Fruit fly (Drosophila melanogaster) whole organism, embryonic: ENCODE measurements around the gene Obp99b.
A peak's percentile ranks its signal among the peaks of the same experiment; 100 is the strongest.

Experiments
- Adf1 ChIP-seq: fragments of 200-800 bp; sonication (Bioruptor generic); IDR thresholded peaks from 2 replicates; pipeline ENCODE4 v1.3.6; 2022; ENCODE audit warnings: missing biosample characterization, missing genetic modification characterization
- BtbVII ChIP-seq: fragments of 200-800 bp; sonication (Bioruptor generic); optimal IDR thresholded peaks from 3 replicates; lab custom pipeline; 2017; ENCODE audit warnings: missing biosample characterization, mild to moderate bottlenecking, missing genetic modification characterization
- CG10543 ChIP-seq: fragments of 200-800 bp; sonication (Bioruptor generic); optimal IDR thresholded peaks from 3 replicates; lab custom pipeline; 2017; ENCODE audit warnings: missing biosample characterization, mild to moderate bottlenecking, missing genetic modification characterization, moderate library complexity
- CG11247 ChIP-seq: fragments of 200-800 bp; sonication (Bioruptor generic); IDR thresholded peaks from 2 replicates; pipeline ENCODE4 v1.3.6; 2022; ENCODE audit warnings: missing biosample characterization, missing genetic modification characterization
- CG12769 ChIP-seq: fragments of 200-800 bp; sonication (Bioruptor generic); optimal IDR thresholded peaks from 2 replicates; lab custom pipeline; 2019; ENCODE audit warnings: missing biosample characterization, mild to moderate bottlenecking, missing genetic modification characterization, moderate library complexity
- CG12942 ChIP-seq: fragments of 200-800 bp; sonication (Bioruptor generic); optimal IDR thresholded peaks from 3 replicates; lab custom pipeline; 2016; ENCODE audit warnings: missing biosample characterization, missing genetic modification characterization
- CG13287 ChIP-seq: fragments of 200-800 bp; sonication (Bioruptor generic); IDR thresholded peaks from 2 replicates; pipeline ENCODE4 v1.3.6; 2022; ENCODE audit warnings: missing biosample characterization, missing genetic modification characterization; ENCODE audit not compliant: partially characterized antibody
- CG13296 ChIP-seq: fragments of 200-800 bp; sonication (Bioruptor generic); optimal IDR thresholded peaks from 3 replicates; lab custom pipeline; 2018; ENCODE audit warnings: missing biosample characterization, mild to moderate bottlenecking, missing genetic modification characterization
- CG14014 ChIP-seq: fragments of 200-800 bp; sonication (Bioruptor generic); IDR thresholded peaks from 2 replicates; pipeline ENCODE4 v1.3.6; 2022; ENCODE audit warnings: missing biosample characterization, missing genetic modification characterization
- CG2120 ChIP-seq: fragments of 200-800 bp; sonication (Bioruptor generic); optimal IDR thresholded peaks from 3 replicates; lab custom pipeline; 2016; ENCODE audit warnings: missing biosample characterization, missing genetic modification characterization
- CG31388 ChIP-seq: fragments of 200-800 bp; sonication (Bioruptor generic); optimal IDR thresholded peaks from 2 replicates; lab custom pipeline; 2016; ENCODE audit warnings: missing biosample characterization, missing genetic modification characterization
- CG3281 ChIP-seq: fragments of 200-800 bp; sonication (Bioruptor generic); optimal IDR thresholded peaks from 3 replicates; lab custom pipeline; 2017; ENCODE audit warnings: missing biosample characterization, mild to moderate bottlenecking, missing genetic modification characterization
- CG3407 ChIP-seq: fragments of 200-800 bp; sonication (Bioruptor generic); optimal IDR thresholded peaks from 2 replicates; lab custom pipeline; 2018; ENCODE audit warnings: missing biosample characterization, mild to moderate bottlenecking, missing genetic modification characterization
- CG3726 ChIP-seq: fragments of 200-800 bp; sonication (Bioruptor generic); IDR thresholded peaks from 3 replicates; pipeline ENCODE4, ENCODE4 v1.3.6; 2022; ENCODE audit warnings: missing biosample characterization, missing genetic modification characterization
- CG4617 ChIP-seq: fragments of 200-800 bp; sonication (Bioruptor generic); optimal IDR thresholded peaks from 3 replicates; lab custom pipeline; 2016; ENCODE audit warnings: missing biosample characterization, missing genetic modification characterization, borderline replicate concordance
- CG5180 ChIP-seq: fragments of 200-800 bp; sonication (Bioruptor generic); optimal IDR thresholded peaks from 3 replicates; lab custom pipeline; 2017; ENCODE audit warnings: missing biosample characterization, missing genetic modification characterization, mild to moderate bottlenecking, moderate library complexity, missing genetic modification reagents
- CG6175 ChIP-seq: fragments of 200-800 bp; sonication (Bioruptor generic); IDR thresholded peaks from 3 replicates; pipeline ENCODE4 v1.3.6; 2022; ENCODE audit warnings: missing biosample characterization, missing genetic modification characterization
- CG6854 ChIP-seq: fragments of 200-800 bp; sonication (Bioruptor generic); optimal IDR thresholded peaks from 3 replicates; lab custom pipeline; 2017; ENCODE audit warnings: missing biosample characterization, mild to moderate bottlenecking, missing genetic modification characterization
- CG7271 ChIP-seq: fragments of 200-800 bp; sonication (Bioruptor generic); optimal IDR thresholded peaks from 2 replicates; lab custom pipeline; 2018; ENCODE audit warnings: missing biosample characterization, mild to moderate bottlenecking, missing genetic modification characterization, moderate library complexity
- CG7556 ChIP-seq: fragments of 200-800 bp; sonication (Bioruptor generic); optimal IDR thresholded peaks from 2 replicates; lab custom pipeline; 2017; ENCODE audit warnings: missing biosample characterization, mild to moderate bottlenecking, missing genetic modification characterization
- CG8281 ChIP-seq: fragments of 200-800 bp; sonication (Bioruptor generic); optimal IDR thresholded peaks from 2 replicates; lab custom pipeline; 2018; ENCODE audit warnings: missing biosample characterization, mild to moderate bottlenecking, missing genetic modification characterization, moderate library complexity
- CG8290 ChIP-seq, 3 experiments: fragments of 200-800 bp; sonication (Bioruptor generic); optimal IDR thresholded peaks; 2 replicates each; lab custom pipeline; 2016 to 2019; ENCODE audit warnings: missing biosample characterization in 3 of 3, missing genetic modification characterization in 3 of 3, mild to moderate bottlenecking in 2 of 3, moderate library complexity in 1 of 3
- CrebB ChIP-seq: fragments of 200-800 bp; sonication (Bioruptor generic); optimal IDR thresholded peaks from 3 replicates; lab custom pipeline; 2018; ENCODE audit warnings: missing biosample characterization, mild to moderate bottlenecking, missing genetic modification characterization
- Dll ChIP-seq: fragments of 200-800 bp; sonication (Bioruptor generic); IDR thresholded peaks from 4 replicates; pipeline ENCODE4 v1.3.6; 2022; ENCODE audit warnings: missing biosample characterization, missing genetic modification characterization; ENCODE audit not compliant: partially characterized antibody
- Fer1 ChIP-seq: fragments of 200-800 bp; sonication (Bioruptor generic); optimal IDR thresholded peaks from 2 replicates; lab custom pipeline; 2017; ENCODE audit warnings: missing biosample characterization, mild to moderate bottlenecking, missing genetic modification characterization
- Hey ChIP-seq: fragments of 200-800 bp; sonication (Bioruptor generic); optimal IDR thresholded peaks from 3 replicates; lab custom pipeline; 2018; ENCODE audit warnings: missing biosample characterization, mild to moderate bottlenecking, missing genetic modification characterization
- Oaz ChIP-seq: fragments of 200-800 bp; sonication (Bioruptor generic); IDR thresholded peaks from 2 replicates; pipeline ENCODE4 v1.3.6; 2022; ENCODE audit warnings: missing biosample characterization, missing genetic modification characterization
- Pdp1 ChIP-seq, 2 experiments: fragments of 200-800 bp; sonication (Bioruptor generic); optimal IDR thresholded peaks; 3 replicates each; lab custom pipeline; 2016; ENCODE audit warnings: missing biosample characterization in 2 of 2, missing genetic modification characterization in 2 of 2, mild to moderate bottlenecking in 1 of 2, moderate library complexity in 1 of 2
- Sry-δ ChIP-seq: fragments of 200-800 bp; sonication (Bioruptor generic); optimal IDR thresholded peaks from 2 replicates; lab custom pipeline; 2016; ENCODE audit warnings: missing biosample characterization, missing genetic modification characterization
- Tbp ChIP-seq: fragments of >200 bp; optimal IDR thresholded peaks from 2 replicates; lab custom pipeline; 2018; ENCODE audit warnings: missing biosample characterization, missing genetic modification characterization
- Xbp1 ChIP-seq: fragments of 200-800 bp; sonication (Bioruptor generic); optimal IDR thresholded peaks from 3 replicates; lab custom pipeline; 2016; ENCODE audit warnings: missing biosample characterization, mild to moderate bottlenecking, missing genetic modification characterization
- amos ChIP-seq: fragments of 200-800 bp; sonication (Bioruptor generic); IDR thresholded peaks from 2 replicates; pipeline ENCODE4 v1.3.6; 2022; ENCODE audit warnings: missing biosample characterization, missing genetic modification characterization; ENCODE audit not compliant: partially characterized antibody
- aop ChIP-seq: fragments of 200-800 bp; sonication (Bioruptor generic); IDR thresholded peaks from 2 replicates; pipeline ENCODE4 v1.3.6; 2022; ENCODE audit warnings: missing biosample characterization, missing genetic modification characterization
- ara ChIP-seq: fragments of 200-800 bp; sonication (Bioruptor generic); IDR thresholded peaks from 2 replicates; pipeline ENCODE4 v1.3.6; 2022; ENCODE audit warnings: missing biosample characterization, missing genetic modification characterization
- chn ChIP-seq: fragments of 200-800 bp; sonication (Bioruptor generic); optimal IDR thresholded peaks from 2 replicates; lab custom pipeline; 2016; ENCODE audit warnings: missing biosample characterization, missing genetic modification characterization
- dmrt11E ChIP-seq: fragments of 200-800 bp; sonication (Bioruptor generic); optimal IDR thresholded peaks from 3 replicates; lab custom pipeline; 2018; ENCODE audit warnings: missing biosample characterization, mild to moderate bottlenecking, missing genetic modification characterization, moderate library complexity
- en ChIP-seq: fragments of 200-800 bp; sonication (Bioruptor generic); optimal IDR thresholded peaks from 2 replicates; lab custom pipeline; 2016; ENCODE audit warnings: missing biosample characterization, missing genetic modification characterization
- ewg ChIP-seq: fragments of 200-800 bp; sonication (Bioruptor generic); optimal IDR thresholded peaks from 3 replicates; lab custom pipeline; 2017; ENCODE audit warnings: mild to moderate bottlenecking, missing biosample characterization, missing genetic modification reagents, missing genetic modification characterization
- fd3F ChIP-seq: fragments of 200-800 bp; sonication (Bioruptor generic); optimal IDR thresholded peaks from 2 replicates; lab custom pipeline; 2018; ENCODE audit warnings: missing biosample characterization, mild to moderate bottlenecking, missing genetic modification characterization, moderate library complexity
- jing ChIP-seq: fragments of 200-800 bp; sonication (Bioruptor generic); optimal IDR thresholded peaks from 2 replicates; lab custom pipeline; 2018; ENCODE audit warnings: missing biosample characterization, mild to moderate bottlenecking, missing genetic modification characterization
- ken ChIP-seq: fragments of 200-800 bp; sonication (Bioruptor generic); IDR thresholded peaks from 3 replicates; pipeline ENCODE4 v1.3.6; 2022; ENCODE audit warnings: missing biosample characterization, missing genetic modification characterization
- lola ChIP-seq, 3 experiments: fragments of >200 bp in 2 of 3; fragments of 200-800 bp in 1 of 3; sonication (Bioruptor generic) in 1 of 3; optimal IDR thresholded peaks; 2 replicates each; lab custom pipeline; 2017 to 2019; ENCODE audit warnings: missing biosample characterization in 3 of 3, missing genetic modification characterization in 3 of 3, mild to moderate bottlenecking in 1 of 3, moderate library complexity in 1 of 3
- prd ChIP-seq, 3 experiments: fragments of >200 bp in 2 of 3; fragments of 200-800 bp in 1 of 3; sonication (Bioruptor generic) in 1 of 3; optimal IDR thresholded peaks in 2 of 3; IDR thresholded peaks in 1 of 3; 2 replicates in 2 of 3; 3 replicates in 1 of 3; pipeline versions ENCODE4 v1.3.6 to Lab custom; 2017 to 2022; ENCODE audit warnings: missing biosample characterization in 1 of 3, missing genetic modification characterization in 1 of 3
- sc ChIP-seq, 3 experiments: fragments of >200 bp in 2 of 3; fragments of 200-800 bp in 1 of 3; sonication (Bioruptor generic) in 1 of 3; optimal IDR thresholded peaks; 2 replicates in 2 of 3; 3 replicates in 1 of 3; lab custom pipeline; 2017; ENCODE audit warnings: mild to moderate bottlenecking in 1 of 3, missing biosample characterization in 1 of 3, missing genetic modification characterization in 1 of 3, missing genetic modification reagents in 1 of 3
- slbo ChIP-seq: fragments of 200-800 bp; sonication (Bioruptor generic); IDR thresholded peaks from 2 replicates; pipeline ENCODE4 v1.3.6; 2022; ENCODE audit warnings: missing biosample characterization, missing genetic modification characterization
- sob ChIP-seq: fragments of 200-800 bp; sonication (Bioruptor generic); IDR thresholded peaks from 2 replicates; pipeline ENCODE4 v1.3.6; 2022; ENCODE audit warnings: missing biosample characterization, missing genetic modification characterization
- tup ChIP-seq: fragments of 200-800 bp; sonication (Bioruptor generic); optimal IDR thresholded peaks from 2 replicates; lab custom pipeline; 2016; ENCODE audit warnings: missing biosample characterization, mild to moderate bottlenecking, missing genetic modification characterization, moderate library complexity

The Obp99b gene

DNA sequence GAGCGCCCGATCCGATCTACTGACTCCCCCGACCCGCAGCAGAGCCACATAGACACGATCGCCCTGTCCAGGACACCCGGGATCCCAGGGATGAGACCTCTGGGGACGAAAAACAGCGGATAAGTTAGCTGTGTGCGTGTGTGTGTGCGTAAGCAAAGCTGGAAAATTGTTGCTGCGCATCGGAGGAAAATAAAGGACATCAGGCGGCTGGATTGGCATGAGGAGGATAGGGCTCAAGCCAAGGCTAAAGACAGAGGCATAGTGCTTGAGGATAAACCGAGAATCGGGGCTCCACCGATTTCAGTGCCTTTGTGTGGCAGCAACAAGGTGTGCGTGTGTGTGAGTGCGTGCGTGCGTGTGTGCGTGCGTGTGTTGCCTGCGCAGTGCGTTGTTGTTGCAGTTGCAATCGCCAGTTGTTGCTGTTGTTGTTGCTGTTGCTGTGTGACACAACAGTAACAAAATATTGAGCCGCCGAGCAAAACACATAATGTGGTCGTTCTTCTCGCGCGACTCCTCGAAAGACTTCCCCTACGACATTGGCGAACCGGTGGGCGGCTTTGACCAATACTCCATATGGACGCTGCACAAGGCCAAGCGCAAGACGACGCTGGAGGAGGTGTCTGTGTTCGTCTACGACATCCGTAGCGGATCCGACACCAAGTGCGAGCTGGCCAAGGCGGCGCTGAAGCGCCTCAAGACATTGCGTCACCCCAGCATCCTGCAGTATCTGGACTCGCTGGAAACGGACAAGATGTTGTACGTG lies 32.8 kb upstream of the Obp99b start (continued):
- TF ChIP-seq CG12942, result no peak
- no peak for TF ChIP-seq CG10543
- TF ChIP-seq slbo, result no peak
- no peak for TF ChIP-seq CG8290 (GFP tag; optimal IDR thresholded peaks at IDR 0.05; lab: Kevin White, UChicago)
- TF ChIP-seq CG8290 (tag; optimal IDR thresholded peaks at IDR 0.05; lab: Kevin White, UChicago), result no peak
- TF ChIP-seq Adf1 (GFP tag; lab: Robert Waterston, UW), result no peak
- TF ChIP-seq CG13287, result no peak
- TF ChIP-seq ara (GFP tag; lab: Robert Waterston, UW), result no peak
- TF ChIP-seq aop (GFP tag; lab: Robert Waterston, UW), result no peak
- TF ChIP-seq BtbVII (GFP tag; lab: Kevin White, UChicago), result no peak
- TF ChIP-seq Fer1 (GFP tag; lab: Kevin White, UChicago), result no peak
- no peak for TF ChIP-seq CG13296
- TF ChIP-seq amos (GFP tag; lab: Robert Waterston, UW), result no peak
- TF ChIP-seq en, result no peak
- no peak for TF ChIP-seq CG14014 (GFP tag; lab: Robert Waterston, UW)
- no peak for TF ChIP-seq jing
- TF ChIP-seq tup (GFP tag; lab: Kevin White, UChicago), result no peak
- no peak for TF ChIP-seq fd3F (GFP tag; lab: Kevin White, UChicago)
- TF ChIP-seq dmrt11E, result no peak
- TF ChIP-seq sob, result 0 out of 2 replicates have a peak, but pooled peaks have one; percentile 8
- no peak for TF ChIP-seq Oaz (GFP tag; lab: Robert Waterston, UW)
- peak; percentile 76; the same call in 2 of the 4 replicates for TF ChIP-seq Dll (GFP tag; lab: Robert Waterston, UW)
- TF ChIP-seq CG31388 (GFP tag; lab: Kevin White, UChicago), result no peak
- 0 out of 3 replicates have a peak, but pooled peaks have one; percentile 26 for TF ChIP-seq CG6175 (GFP tag; lab: Robert Waterston, UW)
- TF ChIP-seq CG4617 (GFP tag; lab: Kevin White, UChicago), result peak; percentile 67
- TF ChIP-seq CG3726, result no peak
- no peak for TF ChIP-seq CG8281 (tag; lab: Kevin White, UChicago)
- TF ChIP-seq chn, result no peak
- no peak for TF ChIP-seq ewg

DNA sequence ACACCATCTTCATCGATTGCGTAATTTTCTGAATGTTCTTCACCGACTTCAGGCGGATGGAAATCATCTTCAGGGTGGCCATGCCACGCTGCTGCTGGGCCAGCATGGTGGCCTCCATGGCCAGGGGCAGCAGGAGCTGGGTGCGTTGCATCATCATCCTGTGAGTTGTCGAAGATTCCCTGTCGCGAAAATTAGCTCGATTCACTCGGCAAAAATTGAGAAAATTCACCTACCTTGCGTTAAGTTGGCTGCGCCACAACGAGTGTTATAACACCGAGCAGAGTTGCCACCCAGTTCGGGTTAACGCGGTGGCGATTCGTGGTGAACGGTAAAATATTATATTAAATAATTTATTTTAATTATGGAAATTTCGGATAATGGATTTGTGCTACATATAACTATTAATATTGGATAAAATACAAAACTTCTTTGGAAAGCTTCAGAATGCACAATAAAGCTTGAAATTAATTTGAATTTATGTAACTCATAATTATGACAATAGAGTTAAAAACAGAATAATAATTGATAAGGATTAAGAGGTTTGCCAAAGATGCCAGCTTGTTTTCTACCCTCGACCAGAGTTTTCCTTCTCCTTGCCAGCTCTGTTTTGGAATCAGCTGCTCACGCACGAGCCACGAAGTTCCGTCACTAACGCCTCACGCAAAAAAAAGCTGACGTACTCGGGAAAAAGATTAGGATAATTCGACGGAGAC lies 32.1 kb upstream of the Obp99b start, which contains the start of the genes ATPsyngamma and yata:
TSS of gene ATPsyngamma (minus strand) at position 573 of the 713 bp plus-strand sequence.
TSS of gene yata (plus strand) at position 629 of the 713 bp plus-strand sequence.
- TF ChIP-seq Hey (tag; lab: Kevin White, UChicago) (no peak), CG11247 (no peak), CG7271 (tag; lab: Kevin White, UChicago) (peak; percentile 18), CrebB (tag; lab: Kevin White, UChicago) (no peak), Pdp1 (GFP tag; optimal IDR thresholded peaks at IDR 0.05; lab: Kevin White, UChicago) (peak in 1 of 2 experiments; percentile 99), CG3281 (GFP tag; lab: Kevin White, UChicago) (no peak), prd (optimal IDR thresholded peaks at IDR 0.05; lab: Kevin White, UChicago) (no peak), prd (GFP tag; IDR thresholded peaks at IDR 0.05; lab: Robert Waterston, UW) (peak; percentile 50; the same call in 2 of the 3 replicates), sc (optimal IDR thresholded peaks at IDR 0.05; lab: Kevin White, UChicago) (no peak), sc (GFP tag; optimal IDR thresholded peaks at IDR 0.05; lab: Kevin White, UChicago) (no peak), Xbp1 (peak; percentile 14), CG7556 (no peak), CG5180 (GFP tag; lab: Kevin White, UChicago) (no peak), lola (GFP tag; optimal IDR thresholded peaks at IDR 0.05; lab: Kevin White, UChicago) (peak in 1 of 3 experiments; percentile 35), CG6854 (GFP tag; lab: Kevin White, UChicago) (no peak), CG3407 (GFP tag; lab: Kevin White, UChicago) (no peak), Sry-δ (GFP tag; lab: Kevin White, UChicago) (peak; percentile 81), Tbp (GFP tag; lab: Kevin White, UChicago) (no peak), CG2120 (GFP tag; lab: Kevin White, UChicago) (peak; percentile 21), ken (GFP tag; lab: Robert Waterston, UW) (0 out of 3 replicates have a peak, but pooled peaks have one; percentile 44), CG12769 (tag; lab: Kevin White, UChicago) (no peak)
